Worm (Caenorhabditis elegans): ENCODE results near the gene Y32B12B.4.

Y32B12B.4 gene

DNA sequence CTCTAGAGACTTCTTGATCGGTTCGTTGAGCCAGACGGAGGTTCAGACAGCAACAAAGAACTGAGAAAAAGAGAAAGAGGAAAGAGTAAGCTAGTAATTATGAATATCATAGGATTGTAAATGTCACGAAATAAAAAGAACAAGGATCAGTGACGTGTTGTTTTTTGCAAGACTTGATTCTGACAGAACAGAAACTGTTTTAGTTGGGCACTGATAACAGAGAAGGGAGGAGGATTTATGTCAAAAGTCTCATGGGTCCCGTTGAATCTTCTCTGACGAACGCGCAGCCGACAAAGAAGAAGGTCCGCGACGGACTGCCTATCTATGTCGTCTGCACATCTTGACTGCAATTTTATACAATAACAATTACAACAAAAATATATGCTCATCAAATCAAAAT is 47.5 kb downstream of the Y32B12B.4 start, which contains the start of gene T03E6.9:
Gene T03E6.9 (minus strand): TSS at position 101 of the 400 bp plus-strand sequence.
- no peak for TF ChIP-seq lag-1 (GFP tag; IDR thresholded peaks at IDR 0.05)
- TF ChIP-seq rec-8 (tag; optimal IDR thresholded peaks at IDR 0.05): no peak
- no peak for TF ChIP-seq Y95B8A.8 (GFP tag; IDR thresholded peaks at IDR 0.05)
- no peak for TF ChIP-seq nhr-27 (tag; optimal IDR thresholded peaks at IDR 0.05)
- no peak for TF ChIP-seq Y79H2A.3 (GFP tag; conservative IDR thresholded peaks at IDR 0.05)
- TF ChIP-seq dpl-1 (GFP tag; optimal IDR thresholded peaks at IDR 0.05): no peak
- no peak for TF ChIP-seq K12H6.12 (tag; optimal IDR thresholded peaks at IDR 0.05)
- TF ChIP-seq hsf-1 (GFP tag; IDR thresholded peaks at IDR 0.05): no peak
- no peak for TF ChIP-seq hrde-1 (tag; optimal IDR thresholded peaks at IDR 0.05; ENCODE audit: borderline replicate concordance)
- TF ChIP-seq rcor-1 (GFP tag; IDR thresholded peaks at IDR 0.05): no peak
- TF ChIP-seq madf-10 (tag; optimal IDR thresholded peaks at IDR 0.05): no peak
- no peak for TF ChIP-seq snpc-1.1 (tag; optimal IDR thresholded peaks at IDR 0.05; ENCODE audit: insufficient read depth)
- TF ChIP-seq ceh-91 (GFP tag; IDR thresholded peaks at IDR 0.05): no peak
- TF ChIP-seq rpc-1 (optimal IDR thresholded peaks at IDR 0.05): no peak
- no peak for TF ChIP-seq rpc-1 (tag; optimal IDR thresholded peaks at IDR 0.05)
- no peak for TF ChIP-seq nfyb-1 (GFP tag; IDR thresholded peaks at IDR 0.05)
- TF ChIP-seq ama-1 (optimal IDR thresholded peaks at IDR 0.05): no peak
- no peak for TF ChIP-seq ama-1 (GFP tag; optimal IDR thresholded peaks at IDR 0.05)
- no peak for TF ChIP-seq mes-4 (tag; optimal IDR thresholded peaks at IDR 0.05)
- no peak for TF ChIP-seq C06A6.2 (GFP tag; conservative IDR thresholded peaks at IDR 0.05)

DNA sequence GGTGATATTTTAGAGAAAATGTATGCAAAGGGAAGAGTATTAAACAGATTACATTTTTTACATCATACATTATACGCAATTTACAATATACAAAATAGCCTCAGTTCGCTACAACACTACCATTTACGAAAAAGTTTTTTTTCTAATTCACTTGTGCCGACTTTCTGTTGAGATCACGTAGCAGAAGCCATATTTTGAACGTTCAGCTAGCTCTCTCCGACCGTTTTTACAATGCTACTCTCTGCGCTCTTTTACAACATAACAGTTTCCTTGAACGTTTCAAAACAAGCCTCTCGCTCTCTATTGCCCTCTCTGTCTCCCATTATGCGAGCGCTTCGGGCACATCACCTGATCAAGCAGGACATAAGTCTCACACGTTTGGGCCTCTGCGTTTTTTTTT is 50.0 kb downstream of the Y32B12B.4 start, which contains the start of gene T03E6.8:
Gene T03E6.8 (minus strand): TSS at position 101 of the 400 bp plus-strand sequence.
- TF ChIP-seq K11D2.4 (GFP tag; IDR thresholded peaks at IDR 0.05) (no peak), Y79H2A.3 (GFP tag; conservative IDR thresholded peaks at IDR 0.05) (no peak), lin-40 (tag; optimal IDR thresholded peaks at IDR 0.05) (no peak)

DNA sequence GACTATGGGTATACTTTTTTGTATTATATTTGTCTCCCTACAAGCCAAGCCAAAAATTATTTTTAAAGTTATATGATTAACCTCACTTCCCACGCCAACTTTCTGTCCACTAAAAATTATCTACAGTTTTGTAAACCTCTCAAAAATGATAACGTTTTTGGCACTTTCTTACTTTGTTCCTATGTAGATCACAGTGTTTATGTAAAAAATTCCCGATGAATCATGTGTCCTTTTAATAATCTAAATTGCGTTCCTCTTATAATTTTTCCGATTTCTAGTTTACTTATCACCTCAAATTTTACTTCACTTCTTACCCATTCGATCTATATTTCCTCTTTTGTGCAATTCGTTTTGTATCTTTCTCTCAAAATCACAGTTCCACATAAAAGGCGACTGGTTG is 51.2 kb downstream of the Y32B12B.4 start:
- TF ChIP-seq nhr-80 (tag; optimal IDR thresholded peaks at IDR 0.05) (peak; percentile 23), xnd-1 (tag; optimal IDR thresholded peaks at IDR 0.05) (no peak)

- 0 out of 2 replicates have a peak, but pooled peaks have one; percentile 33 for TF ChIP-seq dox-1 (GFP tag; IDR thresholded peaks at IDR 0.05)
- no peak for TF ChIP-seq F22D6.2 (tag; optimal IDR thresholded peaks at IDR 0.05)
- peak; percentile 77 for TF ChIP-seq nhr-80 (tag; optimal IDR thresholded peaks at IDR 0.05)
- TF ChIP-seq attf-6 (GFP tag; IDR thresholded peaks at IDR 0.05): no peak
Measured at ce11 chrV:16605463-16605862, 52.3 kb downstream of the Y32B12B.4 start.

DNA sequence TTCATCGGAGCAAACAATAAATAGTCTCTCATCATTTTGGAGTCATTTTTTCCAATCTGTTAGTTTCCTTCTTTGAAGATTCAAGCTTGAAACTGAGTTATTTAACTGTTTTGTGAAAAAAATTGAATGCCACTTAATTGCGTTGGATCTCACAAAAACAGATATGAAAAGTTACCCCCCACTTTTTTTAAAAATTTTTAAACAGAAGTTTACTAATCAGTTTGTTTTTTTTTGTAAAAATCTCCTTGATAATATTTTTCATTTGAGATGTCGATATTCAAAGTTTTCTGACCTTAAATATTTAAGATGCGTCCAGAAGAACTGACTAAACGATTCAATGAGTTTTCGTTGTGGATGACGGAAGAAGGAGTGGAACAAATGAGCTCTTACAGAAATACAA is 53.2 kb downstream of the Y32B12B.4 start, which contains the start of gene Y32B12C.1:
Gene Y32B12C.1 (plus strand): TSS at position 301 of the 400 bp plus-strand sequence.
- no peak for TF ChIP-seq chd-7 (tag; optimal IDR thresholded peaks at IDR 0.05)
- no peak for TF ChIP-seq nhr-80 (tag; optimal IDR thresholded peaks at IDR 0.05)
- TF ChIP-seq ceh-100 (GFP tag; IDR thresholded peaks at IDR 0.05): no peak

ce11 chrV:16608478-16608877 is 55.4 kb downstream of the Y32B12B.4 start:
- no peak for TF ChIP-seq snpc-1.3 (tag; optimal IDR thresholded peaks at IDR 0.05; ENCODE audit: insufficient read depth)
- no peak for TF ChIP-seq cebp-1 (GFP tag; IDR thresholded peaks at IDR 0.05)
- TF ChIP-seq cebp-1 (tag; optimal IDR thresholded peaks at IDR 0.05): no peak
- TF ChIP-seq lin-35 (GFP tag; optimal IDR thresholded peaks at IDR 0.05): no peak
- TF ChIP-seq tbp1 (GFP tag; optimal IDR thresholded peaks at IDR 0.05): no peak
- no peak for TF ChIP-seq efl-1 (GFP tag; optimal IDR thresholded peaks at IDR 0.05)
- no peak for TF ChIP-seq Y79H2A.3 (GFP tag; conservative IDR thresholded peaks at IDR 0.05)
- TF ChIP-seq nhr-90 (tag; optimal IDR thresholded peaks at IDR 0.05): no peak
- TF ChIP-seq zim-3 (tag; optimal IDR thresholded peaks at IDR 0.05): no peak
- no peak for TF ChIP-seq repo-1 (tag; optimal IDR thresholded peaks at IDR 0.05)
- no peak for TF ChIP-seq lin-40 (tag; optimal IDR thresholded peaks at IDR 0.05)
- TF ChIP-seq sdz-38 (tag; optimal IDR thresholded peaks at IDR 0.05): no peak
- no peak for TF ChIP-seq Y53G8AR.9 (GFP tag; conservative IDR thresholded peaks at IDR 0.05)
- no peak for TF ChIP-seq sea-2 (GFP tag; IDR thresholded peaks at IDR 0.05)
- no peak for TF ChIP-seq ztf-22 (GFP tag; optimal IDR thresholded peaks at IDR 0.05)

All from whole organism, young adult.